Worm (Caenorhabditis elegans) whole organism, late embryonic: Measurements from ENCODE around the gene F10E7.11.

Experiments
- C08G9.2 ChIP-seq: sonication (generic microtip); optimal IDR thresholded peaks from 2 replicates; lab custom pipeline; 2016; ENCODE audit warnings: mild to moderate bottlenecking, missing genetic modification characterization, moderate library complexity, missing compliant biosample characterization
- C38D4.7 ChIP-seq: fragments of 200-800 bp; sonication (Bioruptor generic); optimal IDR thresholded peaks from 2 replicates; lab custom pipeline; 2018; ENCODE audit warnings: mild to moderate bottlenecking, missing genetic modification characterization, moderate library complexity, missing compliant biosample characterization
- K02D7.2 ChIP-seq: sonication (generic microtip); optimal IDR thresholded peaks from 2 replicates; lab custom pipeline; 2017; ENCODE audit warnings: mild to moderate bottlenecking, missing genetic modification characterization, missing compliant biosample characterization
- T23F11.4 ChIP-seq: fragments of 200-800 bp; sonication (Bioruptor generic); optimal IDR thresholded peaks from 2 replicates; lab custom pipeline; 2018; ENCODE audit warnings: mild to moderate bottlenecking, missing genetic modification characterization, missing compliant biosample characterization
- ama-1 ChIP-seq: fragments of 150-350 bp; optimal IDR thresholded peaks from 2 replicates; lab custom pipeline; 2014
- ceh-14 ChIP-seq: sonication (generic microtip); optimal IDR thresholded peaks from 2 replicates; lab custom pipeline; 2016; ENCODE audit warnings: missing genotype, missing genetic modification characterization, missing compliant biosample characterization
- ceh-45 ChIP-seq: fragments of 200-800 bp; sonication (Bioruptor generic); IDR thresholded peaks from 2 replicates; pipeline ENCODE4 v1.3.6; 2022; ENCODE audit warnings: missing genetic modification reagents, missing genetic modification characterization, missing compliant biosample characterization
- ceh-48 ChIP-seq: sonication (generic microtip); optimal IDR thresholded peaks from 2 replicates; lab custom pipeline; 2016; ENCODE audit warnings: missing genetic modification characterization, inconsistent platforms, missing compliant biosample characterization
- ceh-6 ChIP-seq: fragments of 200-800 bp; sonication (Bioruptor generic); optimal IDR thresholded peaks from 2 replicates; lab custom pipeline; 2018; ENCODE audit warnings: mild to moderate bottlenecking, missing genetic modification characterization, missing compliant biosample characterization
- che-1 ChIP-seq: sonication (generic microtip); optimal IDR thresholded peaks from 2 replicates; lab custom pipeline; 2016; ENCODE audit warnings: mild to moderate bottlenecking, missing genetic modification characterization, missing compliant biosample characterization
- dve-1 ChIP-seq: sonication (generic microtip); optimal IDR thresholded peaks from 2 replicates; lab custom pipeline; 2017; ENCODE audit warnings: antibody characterized with exemption, mild to moderate bottlenecking, missing genetic modification characterization, missing compliant biosample characterization
- elt-2 ChIP-seq: sonication (generic microtip); optimal IDR thresholded peaks from 2 replicates; lab custom pipeline; 2016; ENCODE audit warnings: missing genetic modification reagents, missing genetic modification characterization, missing compliant biosample characterization
- ets-4 ChIP-seq: sonication (generic microtip); optimal IDR thresholded peaks from 2 replicates; lab custom pipeline; 2016; ENCODE audit warnings: missing genetic modification characterization, missing compliant biosample characterization
- fax-1 ChIP-seq: sonication (generic microtip); optimal IDR thresholded peaks from 2 replicates; lab custom pipeline; 2016; ENCODE audit warnings: missing genotype, missing genetic modification characterization, missing compliant biosample characterization
- fkh-6 ChIP-seq: sonication (generic microtip); optimal IDR thresholded peaks from 2 replicates; lab custom pipeline; 2016; ENCODE audit warnings: missing genetic modification characterization, missing compliant biosample characterization
- hlh-30 ChIP-seq: sonication (generic microtip); optimal IDR thresholded peaks from 2 replicates; lab custom pipeline; 2017; ENCODE audit warnings: antibody characterized with exemption, missing genetic modification characterization, missing compliant biosample characterization; ENCODE audit not compliant: insufficient read depth
- lin-11 ChIP-seq: fragments of 200-800 bp; sonication (Bioruptor generic); optimal IDR thresholded peaks from 2 replicates; lab custom pipeline; 2018; ENCODE audit warnings: mild to moderate bottlenecking, missing genetic modification characterization, missing compliant biosample characterization
- nhr-11 ChIP-seq: fragments of 150-350 bp; optimal IDR thresholded peaks from 2 replicates; lab custom pipeline; 2014; ENCODE audit warnings: missing biosample characterization, missing genetic modification characterization
- npax-4 ChIP-seq: sonication (generic microtip); optimal IDR thresholded peaks from 2 replicates; lab custom pipeline; 2016; ENCODE audit warnings: missing genetic modification characterization, missing compliant biosample characterization
- pha-4 ChIP-seq: fragments of 150-350 bp; optimal IDR thresholded peaks from 2 replicates; lab custom pipeline; 2018; ENCODE audit warnings: missing biosample characterization, missing genetic modification reagents, missing genetic modification characterization
- rnt-1 ChIP-seq: sonication (generic microtip); optimal IDR thresholded peaks from 2 replicates; lab custom pipeline; 2016; ENCODE audit warnings: missing genetic modification characterization, missing compliant biosample characterization
- sdc-2 ChIP-seq: sonication (generic microtip); optimal IDR thresholded peaks from 2 replicates; lab custom pipeline; 2016; ENCODE audit warnings: missing genotype, missing genetic modification characterization, missing compliant biosample characterization
- sox-4 ChIP-seq: sonication (generic microtip); optimal IDR thresholded peaks from 2 replicates; lab custom pipeline; 2017; ENCODE audit warnings: mild to moderate bottlenecking, missing genetic modification characterization, inconsistent platforms, missing compliant biosample characterization
- tbx-2 ChIP-seq: sonication (generic microtip); optimal IDR thresholded peaks from 2 replicates; lab custom pipeline; 2016; ENCODE audit warnings: missing genetic modification characterization, missing compliant biosample characterization
- tbx-7 ChIP-seq: sonication (generic microtip); optimal IDR thresholded peaks from 2 replicates; lab custom pipeline; 2016; ENCODE audit warnings: missing genotype, missing genetic modification characterization, missing compliant biosample characterization
- ttx-3 ChIP-seq: sonication (generic microtip); optimal IDR thresholded peaks from 2 replicates; lab custom pipeline; 2016; ENCODE audit warnings: missing genetic modification reagents, missing genetic modification characterization, missing compliant biosample characterization
- unc-3 ChIP-seq, 2 experiments: fragments of 200-800 bp in 1 of 2; sonication (Bioruptor generic) in 1 of 2; sonication (generic microtip) in 1 of 2; conservative IDR thresholded peaks in 1 of 2; optimal IDR thresholded peaks in 1 of 2; 2 replicates each; pipeline versions ENCODE4 v1.3.6 to Lab custom; 2016 to 2022; ENCODE audit warnings: missing compliant biosample characterization in 2 of 2, missing genetic modification characterization in 2 of 2, missing genetic modification reagents in 1 of 2
- unc-42 ChIP-seq: sonication (generic microtip); optimal IDR thresholded peaks from 2 replicates; lab custom pipeline; 2016; ENCODE audit warnings: missing genotype, missing genetic modification characterization, missing compliant biosample characterization
- unc-55 ChIP-seq: sonication (generic microtip); optimal IDR thresholded peaks from 2 replicates; lab custom pipeline; 2017; ENCODE audit warnings: missing biosample characterization, missing genetic modification reagents, missing genetic modification characterization

The F10E7.11 gene

DNA sequence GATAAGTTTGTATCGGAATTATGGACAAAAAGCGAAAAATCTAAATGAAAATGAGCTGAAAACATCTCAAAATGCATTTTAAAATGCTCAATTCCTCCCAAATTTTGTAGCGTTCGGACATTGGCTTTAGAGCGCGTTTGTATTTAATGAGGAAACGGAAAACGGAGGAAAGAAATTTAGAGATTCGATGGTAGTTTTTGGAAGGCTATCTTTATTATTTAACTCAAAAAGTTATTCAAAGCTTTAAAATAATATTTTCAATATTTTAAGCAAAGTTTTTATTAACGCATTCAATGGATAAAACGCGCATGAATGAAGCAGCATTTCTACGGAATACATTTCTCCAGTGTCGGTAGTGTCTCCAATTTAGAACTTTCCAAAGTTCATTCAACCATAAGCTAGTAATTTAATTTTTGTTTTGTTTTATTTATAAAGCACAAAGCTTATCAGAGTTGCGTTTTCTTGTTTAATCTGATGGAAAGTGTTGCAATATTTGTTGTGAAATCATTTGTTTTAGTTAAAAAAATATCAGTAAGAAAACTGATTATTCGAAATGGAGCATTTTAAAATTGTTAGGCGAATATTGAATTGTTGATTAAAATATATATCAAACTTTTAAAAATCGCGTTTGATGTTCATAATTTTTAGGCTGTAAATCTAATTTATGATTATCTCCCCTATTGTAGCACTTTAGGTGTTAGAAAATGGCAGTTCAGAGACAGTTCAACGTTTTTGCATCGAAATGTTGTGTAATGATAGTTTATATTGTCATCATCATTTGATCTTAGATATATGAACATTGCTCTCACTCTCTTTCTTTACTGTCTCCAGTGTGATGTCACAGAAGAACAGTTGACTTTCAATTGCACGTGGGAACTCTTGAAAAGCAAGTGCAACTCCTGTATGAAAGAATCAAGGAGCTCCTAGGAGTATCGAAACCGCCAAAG is 49.8 kb downstream of the F10E7.11 start (continued):
- peak; percentile 81 for TF ChIP-seq tbx-7
- TF ChIP-seq ceh-14 (tag; lab: Kevin White, UChicago), result peak; percentile 65
- no peak for TF ChIP-seq pha-4 (tag; lab: Kevin White, UChicago)
- no peak for TF ChIP-seq sox-4
- no peak for TF ChIP-seq lin-11
- TF ChIP-seq ceh-45 (GFP tag; lab: Robert Waterston, UW), result no peak
- TF ChIP-seq fax-1 (tag; lab: Kevin White, UChicago), result peak; percentile 83
- TF ChIP-seq dve-1 (tag; lab: Kevin White, UChicago), result no peak
- TF ChIP-seq fkh-6 (tag; lab: Kevin White, UChicago), result peak; percentile 7
- peak; percentile 76 for TF ChIP-seq tbx-2 (tag; lab: Kevin White, UChicago)
- TF ChIP-seq elt-2 (tag; lab: Kevin White, UChicago), result peak; percentile 82
- TF ChIP-seq rnt-1 (tag; lab: Kevin White, UChicago), result peak; percentile 82
- no peak for TF ChIP-seq T23F11.4 (GFP tag; lab: Kevin White, UChicago)
- no peak for TF ChIP-seq nhr-11 (tag; lab: Kevin White, UChicago)
- TF ChIP-seq C38D4.7 (GFP tag; lab: Kevin White, UChicago), result no peak
- TF ChIP-seq K02D7.2, result no peak
- TF ChIP-seq ceh-6 (GFP tag; lab: Kevin White, UChicago), result no peak
- TF ChIP-seq ceh-48, result no peak
- peak; percentile 84 for TF ChIP-seq ets-4 (tag; lab: Kevin White, UChicago)
- no peak for TF ChIP-seq unc-55 (GFP tag; lab: Kevin White, UChicago)
- peak; percentile 93 for TF ChIP-seq unc-42 (tag; lab: Kevin White, UChicago)

DNA sequence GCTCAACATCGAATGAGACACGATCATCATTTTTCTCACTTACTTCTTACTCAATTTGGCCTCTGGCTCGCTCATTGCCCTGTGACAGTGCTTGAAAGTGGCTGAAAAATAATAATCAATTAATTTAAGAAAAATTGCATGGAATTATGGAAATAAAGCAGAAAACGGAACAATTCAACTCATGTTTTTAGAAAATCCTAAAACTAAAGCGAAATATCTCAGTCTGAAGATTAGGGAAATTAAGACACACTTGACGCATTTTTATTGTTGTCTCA is 50.4 kb downstream of the F10E7.11 start, which contains the start of gene kars-1:
TSS of gene kars-1 (minus strand) at position 101 of the 275 bp plus-strand sequence.
- no peak for TF ChIP-seq sdc-2
- TF ChIP-seq ama-1 (lab: Kevin White, UChicago), result no peak
- no peak for TF ChIP-seq ttx-3
- TF ChIP-seq unc-55 (GFP tag; lab: Kevin White, UChicago), result no peak
- no peak for TF ChIP-seq unc-3 (GFP tag; conservative IDR thresholded peaks at IDR 0.05; lab: Robert Waterston, UW)
- TF ChIP-seq unc-3 (tag; optimal IDR thresholded peaks at IDR 0.05; lab: Kevin White, UChicago), result no peak
- no peak for TF ChIP-seq C38D4.7 (GFP tag; lab: Kevin White, UChicago)
- TF ChIP-seq npax-4 (tag; lab: Kevin White, UChicago), result no peak
- no peak for TF ChIP-seq hlh-30 (tag; lab: Kevin White, UChicago)
- no peak for TF ChIP-seq ceh-14 (tag; lab: Kevin White, UChicago)
- no peak for TF ChIP-seq fax-1 (tag; lab: Kevin White, UChicago)
- TF ChIP-seq pha-4 (tag; lab: Kevin White, UChicago), result no peak
- no peak for TF ChIP-seq che-1
- TF ChIP-seq C08G9.2 (tag; lab: Kevin White, UChicago), result no peak
- no peak for TF ChIP-seq tbx-7
- TF ChIP-seq, all 69 proteins: peak for 0
